Worm (Caenorhabditis elegans) whole organism, L1 larva: ENCODE data around the gene cyp-23A1.
A peak's percentile ranks its signal among the peaks of the same experiment; 100 is the strongest.

Experiments
- C04F5.9 ChIP-seq: sonication (generic microtip); optimal IDR thresholded peaks from 2 replicates; lab custom pipeline; 2016; ENCODE audit warnings: missing genetic modification characterization, missing compliant biosample characterization
- C34B4.2 ChIP-seq: sonication (generic microtip); optimal IDR thresholded peaks from 2 replicates; lab custom pipeline; 2017; ENCODE audit warnings: mild to moderate bottlenecking, missing genetic modification characterization, missing compliant biosample characterization
- aha-1 ChIP-seq: fragments of 150-350 bp; optimal IDR thresholded peaks from 2 replicates; lab custom pipeline; 2014; ENCODE audit warnings: missing biosample characterization, missing genetic modification characterization
- alr-1 ChIP-seq: fragments of 200-800 bp; sonication (Bioruptor generic); optimal IDR thresholded peaks from 2 replicates; lab custom pipeline; 2018; ENCODE audit warnings: borderline replicate concordance, mild to moderate bottlenecking, missing genetic modification characterization, missing compliant biosample characterization
- blmp-1 ChIP-seq: fragments of 150-350 bp; optimal IDR thresholded peaks from 2 replicates; lab custom pipeline; 2014; ENCODE audit warnings: missing biosample characterization, missing genetic modification characterization
- ceh-63 ChIP-seq: fragments of 200-800 bp; sonication (Bioruptor generic); optimal IDR thresholded peaks from 2 replicates; lab custom pipeline; 2018; ENCODE audit warnings: mild to moderate bottlenecking, missing genetic modification characterization, missing compliant biosample characterization
- ceh-88 ChIP-seq: fragments of 200-800 bp; sonication (Bioruptor generic); IDR thresholded peaks from 2 replicates; pipeline ENCODE4 v1.3.6; 2022; ENCODE audit warnings: missing genetic modification characterization, missing compliant biosample characterization
- ceh-90 ChIP-seq: sonication (generic microtip); optimal IDR thresholded peaks from 2 replicates; lab custom pipeline; 2016; ENCODE audit warnings: missing genetic modification characterization, missing compliant biosample characterization
- ces-1 ChIP-seq: fragments of 150-350 bp; optimal IDR thresholded peaks from 2 replicates; lab custom pipeline; 2014; ENCODE audit warnings: missing biosample characterization, missing genetic modification reagents, missing genetic modification characterization
- dpl-1 ChIP-seq, 3 experiments: fragments of 150-350 bp in 2 of 3; sonication (generic microtip) in 1 of 3; optimal IDR thresholded peaks; 2 replicates each; lab custom pipeline; 2014 to 2017; ENCODE audit warnings: missing biosample characterization in 3 of 3, missing genetic modification characterization in 3 of 3, missing genetic modification reagents in 3 of 3
- efl-1 ChIP-seq, 4 experiments: fragments of 150-350 bp; optimal IDR thresholded peaks in 3 of 4; peaks in 1 of 4; 1 replicate in 1 of 4; 2 replicates in 3 of 4; lab custom pipeline; 2014; ENCODE audit warnings: missing biosample characterization in 2 of 4, missing genetic modification characterization in 2 of 4, missing genetic modification reagents in 2 of 4
- egl-13 ChIP-seq: sonication (generic microtip); optimal IDR thresholded peaks from 2 replicates; lab custom pipeline; 2016; ENCODE audit warnings: missing genotype, missing genetic modification reagents, missing genetic modification characterization, missing compliant biosample characterization
- elt-3 ChIP-seq, 6 experiments: fragments of 150-350 bp in 1 of 6; sonication (generic microtip); optimal IDR thresholded peaks; 2 replicates each; lab custom pipeline; 2017 to 2018; ENCODE audit warnings: missing biosample characterization in 6 of 6, missing genetic modification characterization in 6 of 6, inconsistent platforms in 1 of 6
- fkh-10 ChIP-seq: sonication (generic microtip); optimal IDR thresholded peaks from 2 replicates; lab custom pipeline; 2017; ENCODE audit warnings: missing biosample characterization, missing genetic modification reagents, missing genetic modification characterization
- fkh-4 ChIP-seq: sonication (generic microtip); optimal IDR thresholded peaks from 2 replicates; lab custom pipeline; 2016; ENCODE audit warnings: missing compliant biosample characterization, missing genetic modification characterization, borderline replicate concordance
- fkh-8 ChIP-seq: sonication (generic microtip); optimal IDR thresholded peaks from 2 replicates; lab custom pipeline; 2016; ENCODE audit warnings: mild to moderate bottlenecking, missing genetic modification characterization, missing compliant biosample characterization
- fos-1 ChIP-seq: fragments of 150-350 bp; optimal IDR thresholded peaks from 2 replicates; lab custom pipeline; 2014; ENCODE audit warnings: missing biosample characterization, missing genetic modification characterization
- grh-1 ChIP-seq: fragments of 200-800 bp; sonication (Bioruptor generic); IDR thresholded peaks from 2 replicates; pipeline ENCODE4 v1.3.6; 2022; ENCODE audit warnings: missing genetic modification reagents, missing genetic modification characterization, missing compliant biosample characterization
- hlh-17 ChIP-seq: fragments of 200-800 bp; sonication (Bioruptor generic); optimal IDR thresholded peaks from 2 replicates; lab custom pipeline; 2018; ENCODE audit warnings: missing genetic modification characterization, mild to moderate bottlenecking, missing compliant biosample characterization, moderate library complexity, borderline replicate concordance
- hlh-4 ChIP-seq: sonication (generic microtip); optimal IDR thresholded peaks from 2 replicates; lab custom pipeline; 2016; ENCODE audit warnings: mild to moderate bottlenecking, missing genetic modification characterization, missing compliant biosample characterization
- hpl-2 ChIP-seq: fragments of 150-350 bp; optimal IDR thresholded peaks from 2 replicates; lab custom pipeline; 2014; ENCODE audit warnings: missing biosample characterization, missing genetic modification reagents, missing genetic modification characterization
- lin-14 ChIP-seq: fragments of 200-800 bp; sonication (Bioruptor generic); optimal IDR thresholded peaks from 2 replicates; lab custom pipeline; 2018; ENCODE audit warnings: mild to moderate bottlenecking, missing genetic modification characterization, moderate library complexity, missing compliant biosample characterization
- lin-35 ChIP-seq, 2 experiments: fragments of 150-350 bp; optimal IDR thresholded peaks; 2 replicates each; lab custom pipeline; 2014; ENCODE audit warnings: missing biosample characterization in 2 of 2, missing genetic modification characterization in 2 of 2, missing genetic modification reagents in 2 of 2
- lin-39 ChIP-seq: fragments of 150-350 bp; optimal IDR thresholded peaks from 2 replicates; lab custom pipeline; 2014; ENCODE audit warnings: missing biosample characterization, missing genetic modification reagents, missing genetic modification characterization
- lir-3 ChIP-seq: sonication (generic microtip); optimal IDR thresholded peaks from 2 replicates; lab custom pipeline; 2016; ENCODE audit warnings: mild to moderate bottlenecking, missing genetic modification characterization, moderate library complexity, missing compliant biosample characterization; ENCODE audit not compliant: poor library complexity
- lsy-2 ChIP-seq, 2 experiments: fragments of 150-350 bp; optimal IDR thresholded peaks; 2 replicates each; lab custom pipeline; 2014; ENCODE audit warnings: missing biosample characterization in 2 of 2, missing genetic modification characterization in 2 of 2
- mab-9 ChIP-seq: fragments of 200-800 bp; sonication (Bioruptor generic); IDR thresholded peaks from 2 replicates; pipeline ENCODE4 v1.3.6; 2022; ENCODE audit warnings: missing genetic modification reagents, missing genetic modification characterization, missing compliant biosample characterization
- mdl-1 ChIP-seq, 2 experiments: fragments of 150-350 bp; optimal IDR thresholded peaks; 2 replicates each; lab custom pipeline; 2014 to 2017; ENCODE audit warnings: missing biosample characterization in 2 of 2, missing genetic modification characterization in 2 of 2, inconsistent platforms in 1 of 2
- mef-2 ChIP-seq: fragments of 150-350 bp; optimal IDR thresholded peaks from 2 replicates; lab custom pipeline; 2014; ENCODE audit warnings: missing biosample characterization, missing genetic modification characterization
- nhr-11 ChIP-seq: fragments of 150-350 bp; optimal IDR thresholded peaks from 2 replicates; lab custom pipeline; 2014; ENCODE audit warnings: missing biosample characterization, missing genetic modification characterization
- nhr-19 ChIP-seq: fragments of 200-800 bp; sonication (Bioruptor generic); conservative IDR thresholded peaks from 2 replicates; pipeline ENCODE4 v1.3.6; 2022; ENCODE audit warnings: missing genetic modification characterization, missing compliant biosample characterization
- nhr-20 ChIP-seq: sonication (generic microtip); optimal IDR thresholded peaks from 2 replicates; lab custom pipeline; 2016; ENCODE audit warnings: mild to moderate bottlenecking, missing genetic modification characterization, missing compliant biosample characterization
- nhr-237 ChIP-seq: fragments of 150-350 bp; optimal IDR thresholded peaks from 2 replicates; lab custom pipeline; 2014; ENCODE audit warnings: missing biosample characterization, missing genetic modification characterization
- nhr-47 ChIP-seq: sonication (generic microtip); optimal IDR thresholded peaks from 2 replicates; lab custom pipeline; 2016; ENCODE audit warnings: mild to moderate bottlenecking, missing genetic modification characterization, moderate library complexity, missing compliant biosample characterization
- nhr-71 ChIP-seq: sonication (generic microtip); optimal IDR thresholded peaks from 2 replicates; lab custom pipeline; 2016; ENCODE audit warnings: mild to moderate bottlenecking, missing genetic modification characterization, moderate library complexity, missing compliant biosample characterization
- nhr-76 ChIP-seq: sonication (generic microtip); optimal IDR thresholded peaks from 2 replicates; lab custom pipeline; 2017; ENCODE audit warnings: missing biosample characterization, missing genetic modification characterization
- nhr-77 ChIP-seq: fragments of 150-350 bp; optimal IDR thresholded peaks from 2 replicates; lab custom pipeline; 2014; ENCODE audit warnings: missing biosample characterization, missing genetic modification characterization
- pax-3 ChIP-seq: fragments of 200-800 bp; sonication (Bioruptor generic); optimal IDR thresholded peaks from 2 replicates; lab custom pipeline; 2018; ENCODE audit warnings: mild to moderate bottlenecking, missing genetic modification characterization, moderate library complexity, missing compliant biosample characterization
- pqm-1 ChIP-seq: sonication (generic microtip); optimal IDR thresholded peaks from 3 replicates; lab custom pipeline; 2017; ENCODE audit warnings: missing biosample characterization, missing genetic modification characterization
- rnt-1 ChIP-seq: sonication (generic microtip); optimal IDR thresholded peaks from 2 replicates; lab custom pipeline; 2016; ENCODE audit warnings: mild to moderate bottlenecking, missing genetic modification characterization, moderate library complexity, missing compliant biosample characterization
- skn-1 ChIP-seq: fragments of 150-350 bp; optimal IDR thresholded peaks from 2 replicates; lab custom pipeline; 2014; ENCODE audit warnings: missing biosample characterization, missing genetic modification characterization
- snpc-4 ChIP-seq: fragments of 150-350 bp; optimal IDR thresholded peaks from 2 replicates; lab custom pipeline; 2014; ENCODE audit warnings: missing biosample characterization, missing genetic modification characterization
- snu-23 ChIP-seq: sonication (generic microtip); optimal IDR thresholded peaks from 2 replicates; lab custom pipeline; 2016; ENCODE audit warnings: missing genetic modification characterization, missing compliant biosample characterization
- sptf-1 ChIP-seq: fragments of 150-350 bp; optimal IDR thresholded peaks from 2 replicates; lab custom pipeline; 2014; ENCODE audit warnings: missing biosample characterization, missing genetic modification characterization
- sup-37 ChIP-seq: fragments of 200-800 bp; sonication (Bioruptor generic); optimal IDR thresholded peaks from 2 replicates; lab custom pipeline; 2018; ENCODE audit warnings: mild to moderate bottlenecking, missing genetic modification characterization, missing compliant biosample characterization
- tbx-2 ChIP-seq: sonication (generic microtip); optimal IDR thresholded peaks from 2 replicates; lab custom pipeline; 2016; ENCODE audit warnings: missing genetic modification characterization, missing compliant biosample characterization
- unc-130 ChIP-seq: fragments of 150-350 bp; optimal IDR thresholded peaks from 2 replicates; lab custom pipeline; 2017; ENCODE audit warnings: missing biosample characterization, missing genetic modification characterization, inconsistent platforms
- unc-30 ChIP-seq: sonication (generic microtip); optimal IDR thresholded peaks from 2 replicates; lab custom pipeline; 2017; ENCODE audit warnings: missing biosample characterization, missing genetic modification characterization
- unc-62 ChIP-seq: fragments of 150-350 bp; optimal IDR thresholded peaks from 2 replicates; lab custom pipeline; 2014; ENCODE audit warnings: missing biosample characterization, missing genetic modification reagents, missing genetic modification characterization
- vab-15 ChIP-seq: sonication (generic microtip); optimal IDR thresholded peaks from 2 replicates; lab custom pipeline; 2017; ENCODE audit warnings: missing genotype, mild to moderate bottlenecking, missing genetic modification characterization, missing compliant biosample characterization
- ztf-4 ChIP-seq: fragments of 150-350 bp; optimal IDR thresholded peaks from 2 replicates; lab custom pipeline; 2014; ENCODE audit warnings: missing biosample characterization, missing genetic modification characterization

Gene cyp-23A1

DNA sequence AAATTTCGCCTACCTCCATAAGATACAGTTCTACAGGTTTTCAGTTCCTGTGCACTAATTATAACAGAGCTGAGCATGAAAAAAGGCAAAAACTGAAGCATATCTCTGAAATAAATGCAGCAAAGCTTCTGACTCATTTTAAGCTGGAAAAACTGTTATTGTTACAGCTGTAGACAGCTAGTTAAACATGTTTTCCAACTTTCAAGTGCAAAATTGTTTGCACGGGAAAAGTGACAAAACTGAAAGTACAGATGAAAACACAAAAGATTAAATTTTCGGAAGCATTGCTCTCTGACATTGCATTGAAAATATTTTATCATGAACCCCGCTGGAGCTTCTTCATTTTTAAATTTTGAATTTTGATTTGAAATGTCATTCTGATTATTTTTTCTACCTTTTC lies 21.3 kb upstream of the cyp-23A1 start, which contains the start of gene T05C1.5:
Gene T05C1.5, minus strand, starts transcription at position 101 of the 400 bp plus-strand sequence.
- TF ChIP-seq nhr-77, result no peak
- no peak for TF ChIP-seq fos-1 (tag; lab: Kevin White, UChicago)
- TF ChIP-seq ceh-90, result no peak
- no peak for TF ChIP-seq fkh-8 (tag; lab: Kevin White, UChicago)
- TF ChIP-seq hpl-2 (GFP tag; lab: Kevin White, UChicago), result no peak
- TF ChIP-seq nhr-76 (tag; lab: Kevin White, UChicago), result no peak
- TF ChIP-seq alr-1 (tag; lab: Kevin White, UChicago), result no peak
- no peak for TF ChIP-seq unc-62 (GFP tag; lab: Kevin White, UChicago)

DNA sequence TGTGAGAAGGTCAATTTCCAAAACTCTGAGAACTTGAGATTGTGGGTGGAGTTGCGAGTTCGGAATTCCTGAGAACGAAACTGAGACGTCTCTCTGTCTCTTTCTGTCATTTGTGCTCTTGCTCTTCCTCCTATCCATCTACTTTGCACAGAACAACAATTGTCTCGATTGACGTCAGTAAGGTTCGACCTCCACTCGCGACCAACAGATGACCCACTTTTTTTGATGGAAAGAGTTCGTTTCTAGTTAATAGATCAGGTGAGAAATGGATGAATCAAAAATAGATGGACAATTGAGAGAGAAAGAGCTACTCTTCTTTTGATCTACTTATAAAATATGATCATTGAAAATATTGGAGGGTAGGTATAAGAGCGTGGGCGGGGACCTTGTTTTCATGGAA lies 17.5 kb upstream of the cyp-23A1 start:
- TF ChIP-seq efl-1 (optimal IDR thresholded peaks at IDR 0.05; lab: Kevin White, UChicago) (peak in 1 of 2 experiments; percentile 13), efl-1 (GFP tag; optimal IDR thresholded peaks at IDR 0.05 in 1 of 2; lab: Kevin White, UChicago) (no peak), ceh-88 (GFP tag; lab: Robert Waterston, UW) (no peak), ztf-4 (tag; lab: Kevin White, UChicago) (no peak), unc-130 (no peak), ces-1 (GFP tag; lab: Kevin White, UChicago) (no peak), nhr-237 (tag; lab: Kevin White, UChicago) (no peak), unc-30 (tag; lab: Kevin White, UChicago) (no peak), lsy-2 (tag; optimal IDR thresholded peaks at IDR 0.05; lab: Kevin White, UChicago) (peak; percentile 24 to 49), fkh-10 (GFP tag; lab: Kevin White, UChicago) (no peak), hlh-4 (tag; lab: Kevin White, UChicago) (no peak), lin-35 (GFP tag; optimal IDR thresholded peaks at IDR 0.05; lab: Kevin White, UChicago) (no peak), rnt-1 (tag; lab: Kevin White, UChicago) (peak; percentile 64), pqm-1 (tag; lab: Kevin White, UChicago) (no peak), C04F5.9 (tag; lab: Kevin White, UChicago) (no peak), aha-1 (tag; lab: Kevin White, UChicago) (no peak), lin-14 (GFP tag; lab: Kevin White, UChicago) (peak; percentile 81), nhr-11 (tag; lab: Kevin White, UChicago) (no peak), fkh-4 (tag; lab: Kevin White, UChicago) (no peak), mab-9 (GFP tag; lab: Robert Waterston, UW) (no peak), C34B4.2 (no peak), egl-13 (tag; lab: Kevin White, UChicago) (no peak), mef-2 (tag; lab: Kevin White, UChicago) (peak; percentile 52), lin-39 (tag; lab: Kevin White, UChicago) (peak; percentile 38), nhr-77 (no peak), tbx-2 (tag; lab: Kevin White, UChicago) (no peak), hlh-17 (GFP tag; lab: Kevin White, UChicago) (no peak), pax-3 (tag; lab: Kevin White, UChicago) (no peak), vab-15 (tag; lab: Kevin White, UChicago) (no peak), sptf-1 (tag; lab: Kevin White, UChicago) (no peak), fkh-8 (tag; lab: Kevin White, UChicago) (no peak), mdl-1 (tag; optimal IDR thresholded peaks at IDR 0.05; lab: Kevin White, UChicago) (no peak), ceh-63 (GFP tag; lab: Kevin White, UChicago) (no peak), nhr-71 (tag; lab: Kevin White, UChicago) (peak; percentile 78), nhr-47 (tag; lab: Kevin White, UChicago) (no peak), snu-23 (GFP tag; lab: Kevin White, UChicago) (peak; percentile 27), elt-3 (tag; optimal IDR thresholded peaks at IDR 0.05; lab: Kevin White, UChicago) (no peak), snpc-4 (tag; lab: Kevin White, UChicago) (no peak), grh-1 (GFP tag; lab: Robert Waterston, UW) (no peak), skn-1 (no peak), nhr-20 (tag; lab: Kevin White, UChicago) (peak; percentile 35), blmp-1 (tag; lab: Kevin White, UChicago) (no peak), sup-37 (GFP tag; lab: Kevin White, UChicago) (no peak), lir-3 (tag; lab: Kevin White, UChicago) (no peak), dpl-1 (GFP tag; optimal IDR thresholded peaks at IDR 0.05; lab: Kevin White, UChicago) (no peak), nhr-19 (peak; percentile 29; the same call in 1 of the 2 replicates)
